Worm (Caenorhabditis elegans) whole organism, L2 larva: ENCODE data around the gene ddn-1.

ENCODE experiments used
- ZK546.5 ChIP-seq: sonication (generic microtip); optimal IDR thresholded peaks from 2 replicates; lab custom pipeline; 2017; ENCODE audit warnings: missing biosample characterization, missing genetic modification characterization
- aly-2 ChIP-seq: fragments of 150-350 bp; optimal IDR thresholded peaks from 2 replicates; lab custom pipeline; 2014; ENCODE audit warnings: missing biosample characterization, missing genetic modification characterization
- gmeb-1 ChIP-seq: fragments of 150-350 bp; optimal IDR thresholded peaks from 2 replicates; lab custom pipeline; 2014; ENCODE audit warnings: missing biosample characterization, missing genetic modification characterization
- lin-11 ChIP-seq: fragments of 150-350 bp; sonication (generic microtip); optimal IDR thresholded peaks from 2 replicates; lab custom pipeline; 2014; ENCODE audit warnings: missing biosample characterization, missing genetic modification characterization, inconsistent platforms, mixed read lengths
- lin-13 ChIP-seq: fragments of 150-350 bp; optimal IDR thresholded peaks from 2 replicates; lab custom pipeline; 2014; ENCODE audit warnings: missing biosample characterization, missing genetic modification reagents, missing genetic modification characterization
- lsy-2 ChIP-seq, 2 experiments: fragments of 150-350 bp in 1 of 2; sonication (generic microtip) in 1 of 2; optimal IDR thresholded peaks; 2 replicates each; lab custom pipeline; 2014 to 2017; ENCODE audit warnings: missing biosample characterization in 2 of 2, missing genetic modification characterization in 2 of 2
- nhr-11 ChIP-seq: fragments of 150-350 bp; optimal IDR thresholded peaks from 2 replicates; lab custom pipeline; 2014; ENCODE audit warnings: missing biosample characterization, missing genetic modification characterization
- nhr-6 ChIP-seq: fragments of 150-350 bp; optimal IDR thresholded peaks from 2 replicates; lab custom pipeline; 2014; ENCODE audit warnings: missing biosample characterization, missing genetic modification characterization
- snpc-4 ChIP-seq: fragments of 150-350 bp; optimal IDR thresholded peaks from 2 replicates; lab custom pipeline; 2014; ENCODE audit warnings: missing biosample characterization, missing genetic modification characterization

ce11 chrV:8781164-8781563, 20.8 kb upstream of the ddn-1 start:
- TF ChIP-seq snpc-4 (tag; lab: Kevin White, UChicago): no peak
- no peak for TF ChIP-seq ZK546.5
- no peak for TF ChIP-seq nhr-6
- no peak for TF ChIP-seq nhr-11 (tag; lab: Kevin White, UChicago)
- TF ChIP-seq lin-13 (GFP tag; lab: Kevin White, UChicago): no peak
- no peak for TF ChIP-seq lsy-2 (tag; optimal IDR thresholded peaks at IDR 0.05; lab: Kevin White, UChicago)
- TF ChIP-seq gmeb-1 (tag; lab: Kevin White, UChicago): no peak
- no peak for TF ChIP-seq lin-11
- TF ChIP-seq aly-2: no peak
